Worm (Caenorhabditis elegans) whole organism, L4/young adult: ENCODE measurements around the gene anmt-3.

Experiments
- W03F9.2 ChIP-seq: fragments of 150-350 bp; optimal IDR thresholded peaks from 2 replicates; lab custom pipeline; 2014; ENCODE audit warnings: missing biosample characterization, missing genetic modification characterization
- dao-5 ChIP-seq: sonication (generic microtip); optimal IDR thresholded peaks from 2 replicates; lab custom pipeline; 2016; ENCODE audit warnings: missing genotype, missing genetic modification characterization, moderate library complexity, missing compliant biosample characterization
- him-1 ChIP-seq: sonication (generic microtip); optimal IDR thresholded peaks from 2 replicates; lab custom pipeline; 2016; ENCODE audit warnings: missing genotype, missing genetic modification reagents, missing genetic modification characterization, missing compliant biosample characterization

DNA sequence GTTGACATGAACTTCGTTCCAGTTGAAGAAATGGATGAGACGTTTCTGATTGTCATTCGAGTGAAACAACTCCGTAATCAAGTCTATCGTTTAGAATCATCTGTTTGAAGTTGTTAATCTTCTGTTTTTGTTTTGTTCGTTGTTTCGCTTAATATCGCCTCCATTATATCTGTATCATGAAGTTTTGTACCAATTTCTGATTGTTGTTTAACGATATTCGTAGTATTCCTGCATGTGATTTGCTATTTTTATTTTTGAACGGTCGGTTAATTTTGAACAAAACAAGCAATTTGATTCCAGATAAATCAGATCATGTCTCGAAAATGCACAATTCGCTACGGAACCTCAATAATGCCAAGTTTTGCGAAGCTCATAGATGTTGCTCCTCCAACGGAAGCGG lies 24.4 kb upstream of the anmt-3 start, which contains the start of gene C27H6.9:
- no peak for TF ChIP-seq dao-5
- no peak for TF ChIP-seq W03F9.2 (tag; lab: Kevin White, UChicago)
- TF ChIP-seq him-1 (tag; lab: Kevin White, UChicago) = no peak
